Worm (Caenorhabditis elegans): ENCODE data around the gene C17C3.3.

DNA sequence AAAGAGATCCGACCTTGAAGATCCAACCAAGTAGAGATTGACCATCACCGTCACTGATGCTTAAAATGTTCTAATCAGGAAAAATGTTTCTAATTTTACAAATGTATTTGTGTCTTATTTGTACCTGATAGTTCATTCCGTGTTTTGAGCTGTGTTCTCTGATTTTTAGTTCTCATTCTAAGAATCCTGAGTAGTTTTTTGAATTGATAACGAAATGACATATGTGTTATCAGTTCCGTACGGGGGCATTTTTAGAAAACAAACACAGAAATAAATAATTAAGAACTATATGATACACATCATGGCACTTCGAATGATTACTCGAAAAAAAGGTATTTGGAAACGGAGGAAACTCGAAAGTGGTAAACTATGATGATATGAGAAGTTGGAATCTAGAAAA, 6.0 kb upstream of the C17C3.3 start:
- TF ChIP-seq elt-1 (tag; optimal IDR thresholded peaks at IDR 0.05; ENCODE audit: borderline replicate concordance, insufficient read depth) (no peak), lin-32 (GFP tag; optimal IDR thresholded peaks at IDR 0.05) (no peak), ceh-43 (GFP tag; optimal IDR thresholded peaks at IDR 0.05) (no peak), tbx-8 (GFP tag; optimal IDR thresholded peaks at IDR 0.05) (no peak), nhr-237 (tag; optimal IDR thresholded peaks at IDR 0.05) (no peak), hlh-1 (tag; optimal IDR thresholded peaks at IDR 0.05) (no peak), sptf-1 (tag; optimal IDR thresholded peaks at IDR 0.05) (no peak)
